Fruit fly (Drosophila melanogaster): Measurements from ENCODE around the gene CG43348.

DNA sequence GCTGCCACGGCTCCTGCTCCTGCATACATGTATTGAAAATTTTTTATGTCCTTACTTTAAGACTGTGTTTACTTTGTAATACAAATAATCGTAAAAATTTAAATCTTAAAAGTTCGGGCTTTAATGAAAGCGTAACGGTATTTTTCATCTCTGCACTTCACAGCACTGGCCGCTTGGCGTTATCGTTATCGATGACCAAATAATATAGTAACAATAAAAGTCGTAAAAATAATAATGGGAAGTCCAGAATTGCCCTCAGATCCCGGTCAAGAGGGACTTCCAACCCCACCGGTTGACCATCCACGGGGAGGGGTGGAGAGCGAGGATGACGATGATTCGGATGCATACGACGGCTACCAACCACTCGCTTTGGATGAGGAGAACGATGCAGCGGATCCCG lies 32.9 kb upstream of the CG43348 start, which contains the start of gene CG14341:
- TF ChIP-seq insv (optimal IDR thresholded peaks at IDR 0.05) (no peak), psq (optimal IDR thresholded peaks at IDR 0.05) (no peak), Myc (optimal IDR thresholded peaks at IDR 0.05) (no peak)
